Worm (Caenorhabditis elegans) whole organism, L3 larva: ENCODE data around the gene F58H1.3.

Experiments
- ZK546.5 ChIP-seq: sonication (generic microtip); optimal IDR thresholded peaks from 2 replicates; lab custom pipeline; 2017; ENCODE audit warnings: missing biosample characterization, missing genetic modification characterization
- ama-1 ChIP-seq: fragments of 150-350 bp; optimal IDR thresholded peaks from 2 replicates; lab custom pipeline; 2018
- ceh-82 ChIP-seq: fragments of 150-350 bp; optimal IDR thresholded peaks from 2 replicates; lab custom pipeline; 2014; ENCODE audit warnings: missing biosample characterization, missing genetic modification characterization
- elt-1 ChIP-seq: fragments of 150-350 bp; optimal IDR thresholded peaks from 2 replicates; lab custom pipeline; 2014; ENCODE audit warnings: missing biosample characterization, missing genetic modification characterization
- elt-3 ChIP-seq, 3 experiments: fragments of 150-350 bp in 1 of 3; sonication (generic microtip) in 2 of 3; optimal IDR thresholded peaks; 2 replicates in 2 of 3; 4 replicates in 1 of 3; lab custom pipeline; 2014 to 2017; ENCODE audit warnings: missing biosample characterization in 3 of 3, missing genetic modification characterization in 3 of 3
- fos-1 ChIP-seq: fragments of 150-350 bp; optimal IDR thresholded peaks from 2 replicates; lab custom pipeline; 2014; ENCODE audit warnings: missing biosample characterization, missing genetic modification characterization
- nfya-1 ChIP-seq: sonication (generic microtip); optimal IDR thresholded peaks from 2 replicates; lab custom pipeline; 2017; ENCODE audit warnings: missing genetic modification characterization, mild to moderate bottlenecking, missing compliant biosample characterization, antibody characterized with exemption, moderate library complexity; ENCODE audit not compliant: insufficient read depth
- nhr-237 ChIP-seq: fragments of 150-350 bp; optimal IDR thresholded peaks from 2 replicates; lab custom pipeline; 2014; ENCODE audit warnings: missing biosample characterization, missing genetic modification characterization
- nhr-28 ChIP-seq: fragments of 150-350 bp; optimal IDR thresholded peaks from 2 replicates; lab custom pipeline; 2014; ENCODE audit warnings: missing biosample characterization, missing genetic modification characterization
- pqm-1 ChIP-seq: fragments of 150-350 bp; optimal IDR thresholded peaks from 2 replicates; lab custom pipeline; 2017; ENCODE audit warnings: missing biosample characterization, missing genetic modification characterization, inconsistent platforms
- sea-2 ChIP-seq: fragments of 150-350 bp; sonication (generic microtip); optimal IDR thresholded peaks from 4 replicates; lab custom pipeline; 2014; ENCODE audit warnings: missing biosample characterization, missing genetic modification reagents, missing genetic modification characterization
- unc-62 ChIP-seq: fragments of 150-350 bp; sonication (generic microtip); optimal IDR thresholded peaks from 4 replicates; lab custom pipeline; 2014; ENCODE audit warnings: missing biosample characterization, missing genetic modification reagents, missing genetic modification characterization

- TF ChIP-seq elt-1 (tag; lab: Kevin White, UChicago), result no peak
- no peak for TF ChIP-seq unc-62 (GFP tag; lab: Kevin White, UChicago)
- no peak for TF ChIP-seq ama-1 (lab: Kevin White, UChicago)
- no peak for TF ChIP-seq ceh-82 (tag; lab: Kevin White, UChicago)
- TF ChIP-seq ZK546.5 (tag; lab: Kevin White, UChicago), result no peak
- no peak for TF ChIP-seq pqm-1 (tag; lab: Kevin White, UChicago)
- TF ChIP-seq nhr-237, result no peak
- no peak for TF ChIP-seq elt-3 (tag; optimal IDR thresholded peaks at IDR 0.05; lab: Kevin White, UChicago)
- TF ChIP-seq nhr-28, result no peak
- no peak for TF ChIP-seq sea-2
- no peak for TF ChIP-seq fos-1 (tag; lab: Kevin White, UChicago)
- no peak for TF ChIP-seq nfya-1 (tag; lab: Kevin White, UChicago)
Measured at ce11 chrV:11955617-11956016, 21.8 kb downstream of the F58H1.3 start.
